Worm (Caenorhabditis elegans) whole organism, early embryonic: ENCODE data around the gene F57H12.5.

Experiments used
- B0310.2 ChIP-seq: sonication (generic microtip); optimal IDR thresholded peaks from 2 replicates; lab custom pipeline; 2016; ENCODE audit warnings: mild to moderate bottlenecking, missing genetic modification characterization, missing compliant biosample characterization
- F13C5.2 ChIP-seq: sonication (generic microtip); optimal IDR thresholded peaks from 2 replicates; lab custom pipeline; 2017; ENCODE audit warnings: mild to moderate bottlenecking, missing genetic modification characterization, inconsistent platforms, missing compliant biosample characterization
- aly-1 ChIP-seq: sonication (generic microtip); optimal IDR thresholded peaks from 2 replicates; lab custom pipeline; 2016; ENCODE audit warnings: missing genetic modification characterization, missing compliant biosample characterization
- ama-1 ChIP-seq: fragments of 150-350 bp; optimal IDR thresholded peaks from 2 replicates; lab custom pipeline; 2014
- ceh-13 ChIP-seq: fragments of 200-800 bp; sonication (Bioruptor generic); optimal IDR thresholded peaks from 2 replicates; lab custom pipeline; 2018; ENCODE audit warnings: mild to moderate bottlenecking, missing genetic modification characterization, missing compliant biosample characterization
- ceh-36 ChIP-seq: sonication (generic microtip); optimal IDR thresholded peaks from 2 replicates; lab custom pipeline; 2016; ENCODE audit warnings: missing genetic modification characterization, inconsistent platforms, missing compliant biosample characterization
- ets-7 ChIP-seq: sonication (generic microtip); optimal IDR thresholded peaks from 2 replicates; lab custom pipeline; 2016; ENCODE audit warnings: missing genotype, missing genetic modification characterization, missing compliant biosample characterization
- flt-1 ChIP-seq: fragments of 200-800 bp; sonication (Bioruptor generic); IDR thresholded peaks from 2 replicates; pipeline ENCODE4 v1.3.6; 2022; ENCODE audit warnings: missing genetic modification characterization, missing compliant biosample characterization
- hmbx-1 ChIP-seq: sonication (generic microtip); optimal IDR thresholded peaks from 2 replicates; lab custom pipeline; 2016; ENCODE audit warnings: mild to moderate bottlenecking, missing genetic modification characterization, missing compliant biosample characterization
- hmg-4 ChIP-seq: fragments of 200-800 bp; sonication (Bioruptor generic); optimal IDR thresholded peaks from 2 replicates; lab custom pipeline; 2018; ENCODE audit warnings: mild to moderate bottlenecking, missing genetic modification characterization, missing compliant biosample characterization
- hnd-1 ChIP-seq: sonication (generic microtip); optimal IDR thresholded peaks from 2 replicates; lab custom pipeline; 2016; ENCODE audit warnings: missing genetic modification characterization, missing compliant biosample characterization
- pes-1 ChIP-seq: fragments of 200-800 bp; sonication (Bioruptor generic); IDR thresholded peaks from 2 replicates; pipeline ENCODE4 v1.3.6; 2022; ENCODE audit warnings: missing genetic modification reagents, missing genetic modification characterization, missing compliant biosample characterization
- scrt-1 ChIP-seq: fragments of 200-800 bp; sonication (Bioruptor generic); IDR thresholded peaks from 2 replicates; pipeline ENCODE4 v1.3.6; 2022; ENCODE audit warnings: missing genetic modification characterization, missing compliant biosample characterization
- sea-1 ChIP-seq: fragments of 200-800 bp; sonication (Bioruptor generic); conservative IDR thresholded peaks from 2 replicates; pipeline ENCODE4 v1.3.6; 2022; ENCODE audit warnings: missing genetic modification characterization, missing compliant biosample characterization
- tbx-11 ChIP-seq: fragments of 200-800 bp; sonication (Bioruptor generic); IDR thresholded peaks from 2 replicates; pipeline ENCODE4 v1.3.6; 2022; ENCODE audit warnings: missing genetic modification characterization, missing compliant biosample characterization
- tbx-37 ChIP-seq: fragments of 200-800 bp; sonication (Bioruptor generic); conservative IDR thresholded peaks from 2 replicates; pipeline ENCODE4 v1.3.6; 2022; ENCODE audit warnings: missing genetic modification reagents, missing genetic modification characterization, missing compliant biosample characterization
- tra-4 ChIP-seq: sonication (generic microtip); optimal IDR thresholded peaks from 2 replicates; lab custom pipeline; 2017; ENCODE audit warnings: missing genetic modification characterization, missing compliant biosample characterization

The F57H12.5 gene

ce11 chrIV:8000763-8001162, 33.7 kb downstream of the F57H12.5 start:
- peak; percentile 53 for TF ChIP-seq ceh-36 (tag; lab: Kevin White, UChicago)
- no peak for TF ChIP-seq tbx-11 (GFP tag; lab: Robert Waterston, UW)

- TF ChIP-seq tbx-11 (GFP tag; lab: Robert Waterston, UW) (no peak), scrt-1 (GFP tag; lab: Robert Waterston, UW) (no peak), ceh-36 (tag; lab: Kevin White, UChicago) (no peak), tbx-37 (GFP tag; lab: Robert Waterston, UW) (no peak), ceh-13 (GFP tag; lab: Kevin White, UChicago) (no peak), B0310.2 (no peak), tra-4 (tag; lab: Kevin White, UChicago) (no peak)
Measured at ce11 chrIV:8004019-8004418, 36.9 kb downstream of the F57H12.5 start, which contains the start of gene rig-4. TSS of gene rig-4 (minus strand) at chrIV:8004119.

DNA sequence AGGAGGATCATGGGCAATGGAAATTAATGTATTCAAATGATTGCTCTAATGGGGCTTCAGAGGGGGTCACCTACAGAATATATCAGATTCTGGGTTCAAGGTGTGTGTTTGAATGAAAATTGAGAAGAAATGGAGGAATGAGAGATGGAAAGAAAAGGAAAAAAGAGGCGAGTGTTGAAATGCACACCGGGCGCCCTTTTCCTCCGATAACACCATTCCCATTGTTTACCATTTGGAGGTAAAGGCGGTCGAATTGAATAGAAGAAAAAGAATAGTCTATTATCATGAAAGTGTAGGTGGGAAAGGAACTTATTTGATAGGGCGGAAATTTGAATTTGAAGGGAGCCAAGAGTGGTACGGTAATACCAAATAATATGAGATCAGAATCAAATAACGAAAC, 38.3 kb downstream of the F57H12.5 start:
- TF ChIP-seq ama-1 (lab: Kevin White, UChicago) (no peak), ets-7 (tag; lab: Kevin White, UChicago) (no peak)

DNA sequence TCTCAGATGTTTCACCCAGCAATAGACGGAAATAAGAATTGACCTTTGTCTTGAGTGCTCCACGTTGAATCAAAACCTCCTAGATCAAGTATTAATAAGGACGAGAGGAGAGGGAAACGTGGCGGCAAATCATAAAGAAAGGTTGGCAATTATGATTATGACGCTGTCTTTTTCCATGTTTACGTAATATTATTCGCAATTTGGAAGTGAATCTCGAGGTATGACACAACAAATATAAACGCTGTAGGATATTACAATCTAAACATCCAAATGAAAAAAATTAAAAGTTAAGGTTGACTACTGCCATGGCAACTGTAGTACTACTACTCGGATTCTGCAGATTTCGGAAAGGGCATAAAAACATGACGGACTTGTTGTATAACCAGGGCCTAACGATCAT, 39.1 kb downstream of the F57H12.5 start:
- TF ChIP-seq ceh-36 (tag; lab: Kevin White, UChicago) (no peak), flt-1 (GFP tag; lab: Robert Waterston, UW) (no peak), hmbx-1 (tag; lab: Kevin White, UChicago) (no peak), aly-1 (tag; lab: Kevin White, UChicago) (no peak), sea-1 (GFP tag; lab: Robert Waterston, UW) (no peak), F13C5.2 (tag; lab: Kevin White, UChicago) (no peak), tra-4 (tag; lab: Kevin White, UChicago) (no peak), ceh-13 (GFP tag; lab: Kevin White, UChicago) (no peak)

ce11 chrIV:8007549-8007948, 40.4 kb downstream of the F57H12.5 start:
- TF ChIP-seq sea-1 (GFP tag; lab: Robert Waterston, UW): no peak

- TF ChIP-seq scrt-1 (GFP tag; lab: Robert Waterston, UW): 0 out of 2 replicates have a peak, but pooled peaks have one; percentile 6
- TF ChIP-seq F13C5.2 (tag; lab: Kevin White, UChicago): peak; percentile 2
- TF ChIP-seq tbx-37 (GFP tag; lab: Robert Waterston, UW): no peak
- TF ChIP-seq hnd-1 (tag; lab: Kevin White, UChicago): no peak
- TF ChIP-seq tbx-11 (GFP tag; lab: Robert Waterston, UW): 0 out of 2 replicates have a peak, but pooled peaks have one; percentile 6
- no peak for TF ChIP-seq aly-1 (tag; lab: Kevin White, UChicago)
- peak; percentile 73 for TF ChIP-seq hmg-4 (GFP tag; lab: Kevin White, UChicago)
Measured at ce11 chrIV:8008137-8008536, 41.0 kb downstream of the F57H12.5 start.

DNA sequence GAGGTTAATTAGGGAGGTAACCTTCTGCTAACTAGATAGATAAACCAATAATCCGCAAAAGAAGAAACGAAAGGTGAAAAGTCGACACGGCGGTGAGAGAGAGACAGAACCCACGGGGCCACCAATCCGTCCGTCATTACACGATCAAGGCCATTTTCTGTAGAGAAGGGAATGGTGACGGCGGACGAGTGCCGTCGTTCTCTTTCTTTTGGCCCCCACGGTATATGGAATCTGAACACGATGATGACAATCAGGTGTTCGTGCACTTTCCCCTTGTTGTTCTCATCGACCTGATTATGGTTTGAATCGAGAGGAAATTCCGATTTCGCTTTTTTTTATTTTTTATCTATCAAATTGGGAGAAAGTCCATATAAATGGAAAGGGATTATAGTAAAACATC, 42.3 kb downstream of the F57H12.5 start:
- TF ChIP-seq pes-1 (GFP tag; lab: Robert Waterston, UW): no peak
- TF ChIP-seq tra-4 (tag; lab: Kevin White, UChicago): no peak
- no peak for TF ChIP-seq aly-1 (tag; lab: Kevin White, UChicago)
- TF ChIP-seq hmbx-1 (tag; lab: Kevin White, UChicago): no peak
- peak; percentile 45 for TF ChIP-seq hmg-4 (GFP tag; lab: Kevin White, UChicago)
- TF ChIP-seq F13C5.2 (tag; lab: Kevin White, UChicago): no peak

ce11 chrIV:8010521-8010920, 43.4 kb downstream of the F57H12.5 start:
- TF ChIP-seq scrt-1 (GFP tag; lab: Robert Waterston, UW) (no peak), sea-1 (GFP tag; lab: Robert Waterston, UW) (no peak), tbx-11 (GFP tag; lab: Robert Waterston, UW) (no peak), tbx-37 (GFP tag; lab: Robert Waterston, UW) (no peak), ceh-36 (tag; lab: Kevin White, UChicago) (no peak), ets-7 (tag; lab: Kevin White, UChicago) (no peak), ceh-13 (GFP tag; lab: Kevin White, UChicago) (no peak), hmbx-1 (tag; lab: Kevin White, UChicago) (no peak), hmg-4 (GFP tag; lab: Kevin White, UChicago) (no peak), tra-4 (tag; lab: Kevin White, UChicago) (no peak), hnd-1 (tag; lab: Kevin White, UChicago) (no peak), B0310.2 (no peak), aly-1 (tag; lab: Kevin White, UChicago) (no peak), flt-1 (GFP tag; lab: Robert Waterston, UW) (no peak), F13C5.2 (tag; lab: Kevin White, UChicago) (no peak), pes-1 (GFP tag; lab: Robert Waterston, UW) (no peak), ama-1 (lab: Kevin White, UChicago) (no peak)

- TF ChIP-seq flt-1 (GFP tag; lab: Robert Waterston, UW): no peak
- TF ChIP-seq tbx-37 (GFP tag; lab: Robert Waterston, UW): no peak
- TF ChIP-seq hmbx-1 (tag; lab: Kevin White, UChicago): no peak
- no peak for TF ChIP-seq B0310.2
- no peak for TF ChIP-seq ama-1 (lab: Kevin White, UChicago)
- TF ChIP-seq tbx-11 (GFP tag; lab: Robert Waterston, UW): no peak
- TF ChIP-seq tra-4 (tag; lab: Kevin White, UChicago): no peak
- no peak for TF ChIP-seq ceh-13 (GFP tag; lab: Kevin White, UChicago)
- TF ChIP-seq ceh-36 (tag; lab: Kevin White, UChicago): no peak
- no peak for TF ChIP-seq F13C5.2 (tag; lab: Kevin White, UChicago)
Measured at ce11 chrIV:8012330-8012729, 45.2 kb downstream of the F57H12.5 start, which contains the start of gene Y42H9B.3. TSS of gene Y42H9B.3 (minus strand) at chrIV:8012430.
